Worm (Caenorhabditis elegans) whole organism, L1 larva: ENCODE measurements around the gene amx-1.

ENCODE experiments used
- F16B12.6 ChIP-seq: fragments of 150-350 bp; optimal IDR thresholded peaks from 2 replicates; lab custom pipeline; 2014; ENCODE audit warnings: missing biosample characterization, missing genetic modification characterization
- Y116A8C.19 ChIP-seq: sonication (generic microtip); optimal IDR thresholded peaks from 2 replicates; lab custom pipeline; 2016; ENCODE audit warnings: missing compliant biosample characterization, missing genetic modification characterization, borderline replicate concordance
- blmp-1 ChIP-seq: fragments of 150-350 bp; optimal IDR thresholded peaks from 2 replicates; lab custom pipeline; 2014; ENCODE audit warnings: missing biosample characterization, missing genetic modification characterization
- ces-1 ChIP-seq: fragments of 150-350 bp; optimal IDR thresholded peaks from 2 replicates; lab custom pipeline; 2014; ENCODE audit warnings: missing biosample characterization, missing genetic modification reagents, missing genetic modification characterization
- dpl-1 ChIP-seq, 3 experiments: fragments of 150-350 bp in 2 of 3; sonication (generic microtip) in 1 of 3; optimal IDR thresholded peaks; 2 replicates each; lab custom pipeline; 2014 to 2017; ENCODE audit warnings: missing biosample characterization in 3 of 3, missing genetic modification characterization in 3 of 3, missing genetic modification reagents in 3 of 3
- efl-1 ChIP-seq, 4 experiments: fragments of 150-350 bp; optimal IDR thresholded peaks in 3 of 4; peaks in 1 of 4; 1 replicate in 1 of 4; 2 replicates in 3 of 4; lab custom pipeline; 2014; ENCODE audit warnings: missing biosample characterization in 2 of 4, missing genetic modification characterization in 2 of 4, missing genetic modification reagents in 2 of 4
- egl-13 ChIP-seq: sonication (generic microtip); optimal IDR thresholded peaks from 2 replicates; lab custom pipeline; 2016; ENCODE audit warnings: missing genotype, missing genetic modification reagents, missing genetic modification characterization, missing compliant biosample characterization
- egl-27 ChIP-seq, 2 experiments: fragments of 150-350 bp in 1 of 2; sonication (generic microtip); optimal IDR thresholded peaks; 3 replicates each; lab custom pipeline; 2017 to 2018; ENCODE audit warnings: missing biosample characterization in 2 of 2, missing genetic modification characterization in 2 of 2, missing genetic modification reagents in 2 of 2
- elt-2 ChIP-seq: sonication (generic microtip); optimal IDR thresholded peaks from 2 replicates; lab custom pipeline; 2016; ENCODE audit warnings: missing genetic modification characterization, mild to moderate bottlenecking, inconsistent platforms, missing compliant biosample characterization, missing genetic modification reagents
- elt-3 ChIP-seq, 6 experiments: fragments of 150-350 bp in 1 of 6; sonication (generic microtip); optimal IDR thresholded peaks; 2 replicates each; lab custom pipeline; 2017 to 2018; ENCODE audit warnings: missing biosample characterization in 6 of 6, missing genetic modification characterization in 6 of 6, inconsistent platforms in 1 of 6
- fos-1 ChIP-seq: fragments of 150-350 bp; optimal IDR thresholded peaks from 2 replicates; lab custom pipeline; 2014; ENCODE audit warnings: missing biosample characterization, missing genetic modification characterization
- grh-1 ChIP-seq: fragments of 200-800 bp; sonication (Bioruptor generic); IDR thresholded peaks from 2 replicates; pipeline ENCODE4 v1.3.6; 2022; ENCODE audit warnings: missing genetic modification reagents, missing genetic modification characterization, missing compliant biosample characterization
- irx-1 ChIP-seq: sonication (generic microtip); optimal IDR thresholded peaks from 2 replicates; lab custom pipeline; 2016; ENCODE audit warnings: missing genetic modification characterization, missing compliant biosample characterization
- jun-1 ChIP-seq: fragments of 150-350 bp; optimal IDR thresholded peaks from 2 replicates; lab custom pipeline; 2014; ENCODE audit warnings: missing biosample characterization, missing genetic modification reagents, missing genetic modification characterization
- lin-13 ChIP-seq: fragments of 150-350 bp; optimal IDR thresholded peaks from 2 replicates; lab custom pipeline; 2014; ENCODE audit warnings: missing biosample characterization, missing genetic modification reagents, missing genetic modification characterization
- lin-14 ChIP-seq: fragments of 200-800 bp; sonication (Bioruptor generic); optimal IDR thresholded peaks from 2 replicates; lab custom pipeline; 2018; ENCODE audit warnings: mild to moderate bottlenecking, missing genetic modification characterization, moderate library complexity, missing compliant biosample characterization
- lin-35 ChIP-seq, 2 experiments: fragments of 150-350 bp; optimal IDR thresholded peaks; 2 replicates each; lab custom pipeline; 2014; ENCODE audit warnings: missing biosample characterization in 2 of 2, missing genetic modification characterization in 2 of 2, missing genetic modification reagents in 2 of 2
- lir-3 ChIP-seq: sonication (generic microtip); optimal IDR thresholded peaks from 2 replicates; lab custom pipeline; 2016; ENCODE audit warnings: mild to moderate bottlenecking, missing genetic modification characterization, moderate library complexity, missing compliant biosample characterization; ENCODE audit not compliant: poor library complexity
- lsy-2 ChIP-seq, 2 experiments: fragments of 150-350 bp; optimal IDR thresholded peaks; 2 replicates each; lab custom pipeline; 2014; ENCODE audit warnings: missing biosample characterization in 2 of 2, missing genetic modification characterization in 2 of 2
- mdl-1 ChIP-seq, 2 experiments: fragments of 150-350 bp; optimal IDR thresholded peaks; 2 replicates each; lab custom pipeline; 2014 to 2017; ENCODE audit warnings: missing biosample characterization in 2 of 2, missing genetic modification characterization in 2 of 2, inconsistent platforms in 1 of 2
- nhr-11 ChIP-seq: fragments of 150-350 bp; optimal IDR thresholded peaks from 2 replicates; lab custom pipeline; 2014; ENCODE audit warnings: missing biosample characterization, missing genetic modification characterization
- nhr-19 ChIP-seq: fragments of 200-800 bp; sonication (Bioruptor generic); conservative IDR thresholded peaks from 2 replicates; pipeline ENCODE4 v1.3.6; 2022; ENCODE audit warnings: missing genetic modification characterization, missing compliant biosample characterization
- nhr-20 ChIP-seq: sonication (generic microtip); optimal IDR thresholded peaks from 2 replicates; lab custom pipeline; 2016; ENCODE audit warnings: mild to moderate bottlenecking, missing genetic modification characterization, missing compliant biosample characterization
- nhr-237 ChIP-seq: fragments of 150-350 bp; optimal IDR thresholded peaks from 2 replicates; lab custom pipeline; 2014; ENCODE audit warnings: missing biosample characterization, missing genetic modification characterization
- nhr-47 ChIP-seq: sonication (generic microtip); optimal IDR thresholded peaks from 2 replicates; lab custom pipeline; 2016; ENCODE audit warnings: mild to moderate bottlenecking, missing genetic modification characterization, moderate library complexity, missing compliant biosample characterization
- nhr-71 ChIP-seq: sonication (generic microtip); optimal IDR thresholded peaks from 2 replicates; lab custom pipeline; 2016; ENCODE audit warnings: mild to moderate bottlenecking, missing genetic modification characterization, moderate library complexity, missing compliant biosample characterization
- nhr-77 ChIP-seq: fragments of 150-350 bp; optimal IDR thresholded peaks from 2 replicates; lab custom pipeline; 2014; ENCODE audit warnings: missing biosample characterization, missing genetic modification characterization
- nhr-84 ChIP-seq: sonication (generic microtip); optimal IDR thresholded peaks from 2 replicates; lab custom pipeline; 2017; ENCODE audit warnings: missing biosample characterization, missing genetic modification characterization
- nhr-85 ChIP-seq: sonication (generic microtip); peaks from one replicate; lab custom pipeline; 2016; ENCODE audit warnings: missing genetic modification characterization, inconsistent platforms, missing compliant biosample characterization
- nhr-90 ChIP-seq: sonication (generic microtip); optimal IDR thresholded peaks from 2 replicates; lab custom pipeline; 2016; ENCODE audit warnings: mild to moderate bottlenecking, missing genetic modification characterization, missing compliant biosample characterization; ENCODE audit not compliant: poor library complexity
- pag-3 ChIP-seq: sonication (generic microtip); optimal IDR thresholded peaks from 2 replicates; lab custom pipeline; 2017; ENCODE audit warnings: missing genetic modification characterization, mild to moderate bottlenecking, missing compliant biosample characterization, antibody characterized with exemption, borderline replicate concordance; ENCODE audit not compliant: insufficient read depth
- rnt-1 ChIP-seq: sonication (generic microtip); optimal IDR thresholded peaks from 2 replicates; lab custom pipeline; 2016; ENCODE audit warnings: mild to moderate bottlenecking, missing genetic modification characterization, moderate library complexity, missing compliant biosample characterization
- skn-1 ChIP-seq: fragments of 150-350 bp; optimal IDR thresholded peaks from 2 replicates; lab custom pipeline; 2014; ENCODE audit warnings: missing biosample characterization, missing genetic modification characterization
- snu-23 ChIP-seq: sonication (generic microtip); optimal IDR thresholded peaks from 2 replicates; lab custom pipeline; 2016; ENCODE audit warnings: missing genetic modification characterization, missing compliant biosample characterization
- sup-37 ChIP-seq: fragments of 200-800 bp; sonication (Bioruptor generic); optimal IDR thresholded peaks from 2 replicates; lab custom pipeline; 2018; ENCODE audit warnings: mild to moderate bottlenecking, missing genetic modification characterization, missing compliant biosample characterization
- swsn-7 ChIP-seq: sonication (generic microtip); optimal IDR thresholded peaks from 2 replicates; lab custom pipeline; 2016; ENCODE audit warnings: missing genetic modification characterization, missing compliant biosample characterization
- tbx-2 ChIP-seq: sonication (generic microtip); optimal IDR thresholded peaks from 2 replicates; lab custom pipeline; 2016; ENCODE audit warnings: missing genetic modification characterization, missing compliant biosample characterization
- unc-130 ChIP-seq: fragments of 150-350 bp; optimal IDR thresholded peaks from 2 replicates; lab custom pipeline; 2017; ENCODE audit warnings: missing biosample characterization, missing genetic modification characterization, inconsistent platforms
- unc-98 ChIP-seq: fragments of 200-800 bp; sonication (Bioruptor generic); IDR thresholded peaks from 2 replicates; pipeline ENCODE4 v1.3.6; 2022; ENCODE audit warnings: missing genetic modification characterization, missing compliant biosample characterization
- xbp-1 ChIP-seq: sonication (generic microtip); optimal IDR thresholded peaks from 2 replicates; lab custom pipeline; 2016; ENCODE audit warnings: missing genetic modification characterization, missing compliant biosample characterization
- zag-1 ChIP-seq: fragments of 150-350 bp; optimal IDR thresholded peaks from 2 replicates; lab custom pipeline; 2014; ENCODE audit warnings: missing biosample characterization, missing genetic modification characterization
- ztf-4 ChIP-seq: fragments of 150-350 bp; optimal IDR thresholded peaks from 2 replicates; lab custom pipeline; 2014; ENCODE audit warnings: missing biosample characterization, missing genetic modification characterization

The amx-1 gene

DNA sequence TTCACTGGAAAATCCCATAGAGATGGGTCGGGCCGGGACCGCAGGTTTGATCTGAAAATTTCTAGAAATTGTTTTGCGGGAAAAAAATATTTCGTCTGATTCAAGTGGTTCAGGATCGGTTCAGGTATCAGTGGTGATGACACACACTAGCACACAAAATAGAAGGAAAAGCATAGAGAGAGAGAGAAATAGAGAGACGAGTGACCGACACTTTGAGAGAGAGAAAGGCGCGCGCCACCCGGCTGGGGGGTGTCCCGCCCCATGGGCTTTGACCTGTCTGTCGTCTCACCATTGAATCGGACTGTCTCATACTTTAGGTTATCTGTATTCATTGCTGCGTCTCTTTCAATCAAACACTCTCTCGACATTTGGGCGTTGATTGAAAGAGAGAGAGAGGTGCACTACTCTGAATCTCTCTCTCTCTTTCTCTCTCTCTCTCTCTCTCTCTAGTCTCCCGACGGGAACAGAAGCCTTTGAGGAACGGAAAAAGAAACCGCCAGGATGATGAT, 35.7 kb upstream of the amx-1 start, which contains the start of gene acy-3:
TSS of gene acy-3 (minus strand) at position 51 of the 509 bp plus-strand sequence.
- TF ChIP-seq sup-37 (peak; percentile 25), nhr-237 (tag; lab: Kevin White, UChicago) (no peak), pag-3 (tag; lab: Kevin White, UChicago) (no peak), Y116A8C.19 (tag; lab: Kevin White, UChicago) (no peak), rnt-1 (tag; lab: Kevin White, UChicago) (peak; percentile 72), nhr-90 (tag; lab: Kevin White, UChicago) (peak; percentile 53), egl-27 (tag; optimal IDR thresholded peaks at IDR 0.05; lab: Kevin White, UChicago) (peak in 1 of 2 experiments; percentile 19), unc-98 (GFP tag; lab: Robert Waterston, UW) (no peak), lin-35 (GFP tag; optimal IDR thresholded peaks at IDR 0.05; lab: Kevin White, UChicago) (peak; percentile 5 to 40), nhr-20 (peak; percentile 62), lsy-2 (tag; optimal IDR thresholded peaks at IDR 0.05; lab: Kevin White, UChicago) (peak; percentile 29 to 53), efl-1 (optimal IDR thresholded peaks at IDR 0.05; lab: Kevin White, UChicago) (peak; percentile 46 to 58), efl-1 (GFP tag; optimal IDR thresholded peaks at IDR 0.05 in 1 of 2; lab: Kevin White, UChicago) (peak in 1 of 2 experiments; percentile 94), grh-1 (GFP tag; lab: Robert Waterston, UW) (no peak), skn-1 (tag; lab: Kevin White, UChicago) (peak; percentile 1), zag-1 (tag; lab: Kevin White, UChicago) (no peak), nhr-11 (tag; lab: Kevin White, UChicago) (peak; percentile 24), swsn-7 (tag; lab: Kevin White, UChicago) (peak; percentile 51), lir-3 (tag; lab: Kevin White, UChicago) (no peak), lin-13 (GFP tag; lab: Kevin White, UChicago) (no peak), xbp-1 (peak; percentile 21), nhr-85 (tag; lab: Kevin White, UChicago) (peak; percentile 86), dpl-1 (GFP tag; optimal IDR thresholded peaks at IDR 0.05; lab: Kevin White, UChicago) (peak in 1 of 3 experiments; percentile 35), unc-130 (tag; lab: Kevin White, UChicago) (peak; percentile 18), nhr-84 (tag; lab: Kevin White, UChicago) (no peak), nhr-47 (tag; lab: Kevin White, UChicago) (peak; percentile 56), nhr-77 (tag; lab: Kevin White, UChicago) (no peak), jun-1 (tag; lab: Kevin White, UChicago) (peak; percentile 7), nhr-19 (GFP tag; lab: Robert Waterston, UW) (peak; percentile 67), ztf-4 (tag; lab: Kevin White, UChicago) (peak; percentile 52), tbx-2 (tag; lab: Kevin White, UChicago) (peak; percentile 31), mdl-1 (tag; optimal IDR thresholded peaks at IDR 0.05; lab: Kevin White, UChicago) (peak in 1 of 2 experiments; percentile 30), blmp-1 (tag; lab: Kevin White, UChicago) (peak; percentile 50), irx-1 (tag; lab: Kevin White, UChicago) (no peak), nhr-71 (peak; percentile 85), elt-2 (peak; percentile 28), lin-14 (GFP tag; lab: Kevin White, UChicago) (peak; percentile 78), elt-3 (tag; optimal IDR thresholded peaks at IDR 0.05; lab: Kevin White, UChicago) (peak in 1 of 6 experiments; percentile 18), F16B12.6 (no peak), fos-1 (peak; percentile 19), egl-13 (no peak), ces-1 (no peak), snu-23 (GFP tag; lab: Kevin White, UChicago) (peak; percentile 76)
